Worm (Caenorhabditis elegans) whole organism, midembryonic: ENCODE measurements around the gene clec-171.

Experiments used
- flt-1 ChIP-seq: fragments of 200-800 bp; sonication (Bioruptor generic); IDR thresholded peaks from 2 replicates; pipeline ENCODE4 v1.3.6; 2022; ENCODE audit warnings: missing genetic modification characterization, missing compliant biosample characterization
- ref-1 ChIP-seq: fragments of 200-800 bp; sonication (Bioruptor generic); conservative IDR thresholded peaks from 2 replicates; pipeline ENCODE4 v1.3.6; 2022; ENCODE audit warnings: missing genetic modification reagents, missing genetic modification characterization, missing compliant biosample characterization
- tab-1 ChIP-seq: fragments of 200-800 bp; sonication (Bioruptor generic); IDR thresholded peaks from 2 replicates; pipeline ENCODE4 v1.3.6; 2022; ENCODE audit warnings: missing genetic modification characterization, missing compliant biosample characterization

DNA sequence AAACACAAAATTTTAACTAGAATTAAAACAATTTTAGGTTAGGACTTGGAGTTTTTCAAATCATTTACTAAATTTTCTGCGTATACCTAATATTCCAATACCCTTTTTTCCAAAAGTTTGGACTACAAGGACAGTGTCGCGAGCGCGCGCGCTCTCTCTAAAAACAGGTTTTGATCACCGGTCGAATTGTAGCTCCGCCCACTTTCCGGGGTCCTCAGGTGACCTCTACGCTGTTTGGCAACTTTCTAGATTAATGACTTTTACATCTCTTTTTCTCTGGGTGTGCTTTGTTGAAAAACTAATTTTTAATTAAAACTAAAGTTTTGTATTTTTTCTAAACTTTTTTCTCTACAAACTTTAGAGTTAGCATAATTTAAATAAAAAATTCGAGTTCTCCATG, 38.2 kb downstream of the clec-171 start:
- TF ChIP-seq ref-1 (GFP tag; lab: Robert Waterston, UW) (no peak), flt-1 (no peak), tab-1 (GFP tag; lab: Robert Waterston, UW) (no peak)
